Worm (Caenorhabditis elegans) whole organism, mixed stage, embryonic: ENCODE measurements around the gene C11E4.7.

ENCODE experiments used
- elt-1 ChIP-seq: sonication (generic microtip); optimal IDR thresholded peaks from 2 replicates; lab custom pipeline; 2017; ENCODE audit warnings: missing genetic modification characterization, mild to moderate bottlenecking, missing compliant biosample characterization, antibody characterized with exemption, moderate library complexity, borderline replicate concordance; ENCODE audit not compliant: insufficient read depth
- lsy-2 ChIP-seq: fragments of 150-350 bp; optimal IDR thresholded peaks from 2 replicates; lab custom pipeline; 2014; ENCODE audit warnings: missing biosample characterization, missing genetic modification characterization
- tbx-8 ChIP-seq: fragments of 200-800 bp; sonication (Bioruptor generic); optimal IDR thresholded peaks from 2 replicates; lab custom pipeline; 2018; ENCODE audit warnings: mild to moderate bottlenecking, missing genetic modification characterization, moderate library complexity, missing compliant biosample characterization

DNA sequence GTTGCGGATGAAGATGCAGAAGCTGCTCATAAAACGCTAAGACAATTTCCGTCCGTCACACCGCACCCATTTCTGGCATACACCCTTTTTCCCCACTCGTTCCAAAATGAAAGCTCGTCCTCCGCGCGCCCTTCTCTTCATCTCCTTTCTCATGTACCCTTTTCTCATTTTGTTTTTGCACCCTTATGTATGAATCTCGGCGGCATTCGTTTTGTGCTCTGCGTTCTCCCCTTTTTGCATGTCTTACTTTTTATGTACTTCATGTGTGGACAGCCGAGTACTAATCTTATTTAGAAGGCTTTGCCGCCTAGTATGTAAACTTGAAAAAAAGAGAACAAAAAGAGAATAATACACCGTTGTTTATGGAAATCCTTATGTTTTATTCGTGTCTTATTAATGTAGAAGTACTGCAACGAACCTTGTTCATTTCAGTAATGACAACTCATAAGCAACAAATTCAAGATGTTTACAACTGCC, 31.1 kb downstream of the C11E4.7 start, which contains the start of gene F34H10.4:
- TF ChIP-seq tbx-8 (GFP tag; lab: Kevin White, UChicago): no peak
- TF ChIP-seq elt-1 (tag; lab: Kevin White, UChicago): no peak
- TF ChIP-seq lsy-2 (tag; lab: Kevin White, UChicago): no peak
